Worm (Caenorhabditis elegans): ENCODE results near the gene C30B5.17.

- TF ChIP-seq him-1 (tag; optimal IDR thresholded peaks at IDR 0.05) (no peak), dao-5 (tag; optimal IDR thresholded peaks at IDR 0.05) (no peak)
Observed at ce11 chrII:6230116-6230515, 27.3 kb upstream of the C30B5.17 start.

Measured in whole organism, L4/young adult.